Worm (Caenorhabditis elegans): Measurements from ENCODE around the gene B0238.15.

DNA sequence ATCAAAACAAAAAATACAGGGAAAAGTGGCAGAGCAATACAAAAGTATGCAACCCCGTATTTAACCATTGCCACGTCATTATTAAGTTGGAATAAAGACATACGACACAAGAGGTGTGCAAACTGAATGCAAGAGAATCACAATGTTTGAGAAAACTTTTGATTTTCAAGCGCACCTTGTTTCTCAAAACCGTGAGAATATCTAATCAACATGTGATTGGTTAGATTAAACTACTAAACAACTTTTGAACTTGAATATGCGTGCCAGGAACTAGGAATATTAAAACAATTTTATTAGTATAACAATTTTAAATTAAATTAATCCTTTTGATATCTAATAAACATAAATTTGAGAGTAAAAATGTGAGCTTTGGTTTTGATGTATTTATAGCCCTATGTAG lies 19.4 kb downstream of the B0238.15 start, which contains the start of gene srt-70:
- TF ChIP-seq zag-1 (tag; optimal IDR thresholded peaks at IDR 0.05) = no peak
- no peak for TF ChIP-seq ama-1 (optimal IDR thresholded peaks at IDR 0.05)
- no peak for TF ChIP-seq nhr-47 (tag; optimal IDR thresholded peaks at IDR 0.05)
- no peak for TF ChIP-seq lin-13 (GFP tag; optimal IDR thresholded peaks at IDR 0.05)
- no peak for TF ChIP-seq pqm-1 (tag; optimal IDR thresholded peaks at IDR 0.05)
- no peak for TF ChIP-seq blmp-1 (tag; optimal IDR thresholded peaks at IDR 0.05)
- no peak for TF ChIP-seq snpc-4 (tag; optimal IDR thresholded peaks at IDR 0.05)
- no peak for TF ChIP-seq dsc-1 (tag; optimal IDR thresholded peaks at IDR 0.05)
- TF ChIP-seq lir-3 (tag; optimal IDR thresholded peaks at IDR 0.05; ENCODE audit: poor library complexity) = no peak
- TF ChIP-seq C16A3.4 (tag; optimal IDR thresholded peaks at IDR 0.05) = no peak
